Fruit fly (Drosophila melanogaster) whole organism, prepupa: ENCODE measurements around the gene CG33293.

ENCODE experiments used
- CG10631 ChIP-seq: fragments of 200-800 bp; sonication (Bioruptor generic); optimal IDR thresholded peaks from 2 replicates; lab custom pipeline; 2016; ENCODE audit warnings: missing biosample characterization, missing genetic modification characterization
- CG10669 ChIP-seq: fragments of 200-800 bp; sonication (Bioruptor generic); optimal IDR thresholded peaks from 3 replicates; lab custom pipeline; 2018; ENCODE audit warnings: missing biosample characterization, mild to moderate bottlenecking, missing genetic modification characterization, moderate library complexity
- CG11294 ChIP-seq: fragments of 200-800 bp; sonication (Bioruptor generic); IDR thresholded peaks from 2 replicates; pipeline ENCODE4 v1.3.6; 2022; ENCODE audit warnings: missing biosample characterization, missing genetic modification characterization
- CG15336 ChIP-seq: fragments of 200-800 bp; sonication (Bioruptor generic); IDR thresholded peaks from 2 replicates; pipeline ENCODE4 v1.3.6; 2022; ENCODE audit warnings: missing biosample characterization, missing genetic modification characterization
- CG31627 ChIP-seq: fragments of 200-800 bp; sonication (Bioruptor generic); optimal IDR thresholded peaks from 3 replicates; lab custom pipeline; 2016; ENCODE audit warnings: missing biosample characterization, missing genetic modification characterization
- CG32006 ChIP-seq: fragments of 200-800 bp; sonication (Bioruptor generic); optimal IDR thresholded peaks from 3 replicates; lab custom pipeline; 2017; ENCODE audit warnings: missing biosample characterization, mild to moderate bottlenecking, missing genetic modification characterization
- CG34406 ChIP-seq: fragments of 200-800 bp; sonication (Bioruptor generic); optimal IDR thresholded peaks from 3 replicates; lab custom pipeline; 2016; ENCODE audit warnings: missing biosample characterization, missing genetic modification characterization
- CG3919 ChIP-seq: fragments of 200-800 bp; sonication (Bioruptor generic); optimal IDR thresholded peaks from 3 replicates; lab custom pipeline; 2016; ENCODE audit warnings: missing biosample characterization, missing genetic modification characterization
- CG6163 ChIP-seq: fragments of 200-800 bp; sonication (Bioruptor generic); IDR thresholded peaks from 3 replicates; pipeline ENCODE4 v1.3.6; 2022; ENCODE audit warnings: missing biosample characterization, missing genetic modification characterization
- CG6276 ChIP-seq: fragments of 200-800 bp; sonication (Bioruptor generic); optimal IDR thresholded peaks from 2 replicates; lab custom pipeline; 2017; ENCODE audit warnings: missing biosample characterization, mild to moderate bottlenecking, missing genetic modification characterization
- CG6808 ChIP-seq: fragments of 200-800 bp; sonication (Bioruptor generic); optimal IDR thresholded peaks from 3 replicates; lab custom pipeline; 2017; ENCODE audit warnings: missing biosample characterization, missing genetic modification characterization, mild to moderate bottlenecking, moderate library complexity, missing genetic modification reagents
- CG6854 ChIP-seq: fragments of 200-800 bp; sonication (Bioruptor generic); optimal IDR thresholded peaks from 2 replicates; lab custom pipeline; 2017; ENCODE audit warnings: missing biosample characterization, mild to moderate bottlenecking, missing genetic modification characterization
- CG7368 ChIP-seq: fragments of 200-800 bp; sonication (Bioruptor generic); optimal IDR thresholded peaks from 3 replicates; lab custom pipeline; 2016; ENCODE audit warnings: missing biosample characterization, missing genetic modification characterization
- CG8119 ChIP-seq: fragments of 200-800 bp; sonication (Bioruptor generic); IDR thresholded peaks from 3 replicates; pipeline ENCODE4 v1.3.6; 2022; ENCODE audit warnings: missing biosample characterization, missing genetic modification characterization
- CG8319 ChIP-seq: fragments of 200-800 bp; sonication (Bioruptor generic); optimal IDR thresholded peaks from 3 replicates; lab custom pipeline; 2016; ENCODE audit warnings: missing biosample characterization, missing genetic modification characterization
- CG8632 ChIP-seq: fragments of 200-800 bp; sonication (Bioruptor generic); optimal IDR thresholded peaks from 3 replicates; lab custom pipeline; 2016; ENCODE audit warnings: missing biosample characterization, missing genetic modification characterization
- Eip78C ChIP-seq: fragments of 200-800 bp; sonication (Bioruptor generic); peaks from one replicate; lab custom pipeline; 2016; ENCODE audit warnings: missing biosample characterization, missing genetic modification characterization
- Eip93F ChIP-seq: fragments of 200-800 bp; sonication (Bioruptor generic); optimal IDR thresholded peaks from 2 replicates; lab custom pipeline; 2016; ENCODE audit warnings: missing biosample characterization, mild to moderate bottlenecking, missing genetic modification characterization
- Ets21C ChIP-seq: fragments of 200-800 bp; sonication (Bioruptor generic); optimal IDR thresholded peaks from 3 replicates; lab custom pipeline; 2016; ENCODE audit warnings: missing biosample characterization, missing genetic modification characterization
- Gug ChIP-seq: fragments of 200-800 bp; sonication (Bioruptor generic); IDR thresholded peaks from 2 replicates; pipeline ENCODE4 v1.3.6; 2022; ENCODE audit warnings: missing biosample characterization, missing genetic modification characterization
- Hr38 ChIP-seq: sonication (Bioruptor generic); optimal IDR thresholded peaks from 2 replicates; lab custom pipeline; 2016; ENCODE audit warnings: missing biosample characterization, missing genetic modification characterization
- Hr4 ChIP-seq: fragments of 200-800 bp; sonication (Bioruptor generic); optimal IDR thresholded peaks from 3 replicates; lab custom pipeline; 2016; ENCODE audit warnings: missing biosample characterization, missing genetic modification characterization
- Lpt ChIP-seq: fragments of 200-800 bp; sonication (Bioruptor generic); optimal IDR thresholded peaks from 3 replicates; lab custom pipeline; 2016; ENCODE audit warnings: missing biosample characterization, missing genetic modification characterization
- Smox ChIP-seq: fragments of 200-800 bp; sonication (Bioruptor generic); optimal IDR thresholded peaks from 3 replicates; lab custom pipeline; 2016; ENCODE audit warnings: missing biosample characterization, missing genetic modification characterization
- Sox102F ChIP-seq: fragments of 200-800 bp; sonication (Bioruptor generic); optimal IDR thresholded peaks from 2 replicates; lab custom pipeline; 2016; ENCODE audit warnings: missing biosample characterization, mild to moderate bottlenecking, missing genetic modification characterization
- Sox14 ChIP-seq: fragments of 200-800 bp; sonication (Bioruptor generic); optimal IDR thresholded peaks from 3 replicates; lab custom pipeline; 2016; ENCODE audit warnings: missing biosample characterization, missing genetic modification characterization
- achi ChIP-seq: fragments of 200-800 bp; sonication (Bioruptor generic); optimal IDR thresholded peaks from 3 replicates; lab custom pipeline; 2016; ENCODE audit warnings: missing biosample characterization, missing genetic modification characterization
- acj6 ChIP-seq: fragments of 200-800 bp; sonication (Bioruptor generic); optimal IDR thresholded peaks from 3 replicates; lab custom pipeline; 2016; ENCODE audit warnings: missing biosample characterization, missing genetic modification characterization
- cyc ChIP-seq: fragments of 200-800 bp; sonication (Bioruptor generic); optimal IDR thresholded peaks from 3 replicates; lab custom pipeline; 2016; ENCODE audit warnings: missing biosample characterization, missing genetic modification characterization
- dac ChIP-seq: fragments of 200-800 bp; sonication (Bioruptor generic); optimal IDR thresholded peaks from 2 replicates; lab custom pipeline; 2017; ENCODE audit warnings: missing biosample characterization, mild to moderate bottlenecking, missing genetic modification characterization
- dsx ChIP-seq: fragments of 200-800 bp; optimal IDR thresholded peaks from 3 replicates; lab custom pipeline; 2019; ENCODE audit warnings: missing biosample characterization, mild to moderate bottlenecking, missing genetic modification characterization, moderate library complexity; ENCODE audit not compliant: poor library complexity, severe bottlenecking
- eg ChIP-seq: fragments of 200-800 bp; sonication (Bioruptor generic); IDR thresholded peaks from 3 replicates; pipeline ENCODE4 v1.3.6; 2022; ENCODE audit warnings: missing biosample characterization, missing genetic modification characterization
- esn ChIP-seq: fragments of 200-800 bp; sonication (Bioruptor generic); optimal IDR thresholded peaks from 2 replicates; lab custom pipeline; 2016; ENCODE audit warnings: missing biosample characterization, mild to moderate bottlenecking, missing genetic modification characterization, moderate library complexity
- fd59A ChIP-seq: fragments of 200-800 bp; sonication (Bioruptor generic); optimal IDR thresholded peaks from 2 replicates; lab custom pipeline; 2017; ENCODE audit warnings: missing biosample characterization, mild to moderate bottlenecking, missing genetic modification characterization, missing genetic modification reagents
- lz ChIP-seq: fragments of 200-800 bp; sonication (Bioruptor generic); optimal IDR thresholded peaks from 3 replicates; lab custom pipeline; 2016; ENCODE audit warnings: missing biosample characterization, missing genetic modification characterization
- net ChIP-seq: fragments of 200-800 bp; sonication (Bioruptor generic); optimal IDR thresholded peaks from 3 replicates; lab custom pipeline; 2016; ENCODE audit warnings: missing biosample characterization, missing genetic modification characterization
- salr ChIP-seq, 2 experiments: fragments of 200-800 bp; sonication (Bioruptor generic); optimal IDR thresholded peaks; 3 replicates each; lab custom pipeline; 2016 to 2018; ENCODE audit warnings: missing biosample characterization in 2 of 2, missing genetic modification characterization in 2 of 2, mild to moderate bottlenecking in 1 of 2
- spab ChIP-seq: fragments of 200-800 bp; sonication (Bioruptor generic); optimal IDR thresholded peaks from 2 replicates; lab custom pipeline; 2017; ENCODE audit warnings: missing biosample characterization, mild to moderate bottlenecking, missing genetic modification characterization, missing genetic modification reagents
- ss ChIP-seq, 2 experiments: fragments of 200-800 bp; sonication (Bioruptor generic); optimal IDR thresholded peaks; 2 replicates in 1 of 2; 3 replicates in 1 of 2; lab custom pipeline; 2017 to 2018; ENCODE audit warnings: mild to moderate bottlenecking in 2 of 2, missing biosample characterization in 2 of 2, missing genetic modification characterization in 2 of 2, moderate library complexity in 1 of 2
- svp ChIP-seq: fragments of 200-800 bp; sonication (Bioruptor generic); peaks from one replicate; lab custom pipeline; 2016; ENCODE audit warnings: missing biosample characterization, missing genetic modification characterization
- vri ChIP-seq: fragments of 200-800 bp; sonication (Bioruptor generic); optimal IDR thresholded peaks from 3 replicates; lab custom pipeline; 2016; ENCODE audit warnings: missing biosample characterization, mild to moderate bottlenecking, missing genetic modification characterization

CG33293 gene

DNA sequence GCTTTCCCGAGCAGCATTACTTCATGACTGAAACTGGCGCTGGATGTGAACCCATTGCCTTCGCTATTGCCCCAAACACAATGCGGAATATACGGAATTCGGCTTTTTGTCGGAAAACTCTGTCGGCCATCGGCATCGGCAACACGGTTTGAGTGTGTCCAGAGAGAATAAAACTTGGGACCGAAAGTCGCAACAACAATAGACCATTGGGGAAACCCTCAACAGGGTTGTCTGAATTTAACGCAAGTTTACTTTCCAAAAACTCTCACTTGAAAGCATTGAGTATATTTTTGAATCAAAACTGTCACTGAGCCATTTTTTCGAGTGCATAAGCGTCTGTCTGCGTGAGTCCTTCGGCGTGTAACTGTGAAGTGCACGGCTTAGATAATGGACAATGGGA is 42.2 kb downstream of the CG33293 start (continued):
- TF ChIP-seq Lpt (GFP tag; lab: Kevin White, UChicago) (no peak), CG34406 (GFP tag; lab: Kevin White, UChicago) (no peak), CG10631 (GFP tag; lab: Kevin White, UChicago) (peak; percentile 38), CG8632 (no peak), fd59A (GFP tag; lab: Kevin White, UChicago) (no peak), Hr38 (GFP tag; lab: Kevin White, UChicago) (no peak), dsx (GFP tag; lab: Kevin White, UChicago) (no peak), CG3919 (peak; percentile 39)

DNA sequence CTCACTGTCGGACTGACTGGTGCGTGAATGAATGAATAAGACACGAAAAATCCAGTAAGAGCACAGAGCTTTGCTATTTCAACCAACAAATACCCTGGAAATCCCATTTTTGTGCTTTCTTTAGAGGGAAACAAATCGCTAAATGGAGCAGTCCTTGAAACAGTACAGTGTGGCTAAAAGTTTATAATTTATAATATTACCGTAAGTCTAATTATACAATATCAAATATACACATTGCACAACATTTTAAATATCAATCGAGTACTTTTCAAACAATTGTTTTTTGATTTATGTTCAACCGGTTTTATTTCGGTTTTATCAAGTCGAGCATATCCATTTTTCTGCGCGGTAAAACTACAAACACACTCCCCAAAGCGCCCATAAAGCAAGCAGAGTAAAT is 47.3 kb downstream of the CG33293 start:
- TF ChIP-seq dsx (GFP tag; lab: Kevin White, UChicago) (no peak), Gug (GFP tag; lab: Robert Waterston, UW) (no peak), CG11294 (GFP tag; lab: Robert Waterston, UW) (no peak), CG6808 (no peak), esn (GFP tag; lab: Kevin White, UChicago) (no peak), CG8119 (GFP tag; lab: Robert Waterston, UW) (0 out of 3 replicates have a peak, but pooled peaks have one; percentile 19), spab (GFP tag; lab: Kevin White, UChicago) (no peak), CG32006 (GFP tag; lab: Kevin White, UChicago) (peak; percentile 40), Ets21C (GFP tag; lab: Kevin White, UChicago) (no peak), CG8319 (GFP tag; lab: Kevin White, UChicago) (no peak), Sox102F (GFP tag; lab: Kevin White, UChicago) (no peak), CG10631 (GFP tag; lab: Kevin White, UChicago) (no peak), CG10669 (GFP tag; lab: Kevin White, UChicago) (no peak), svp (GFP tag; lab: Kevin White, UChicago) (no peak), achi (GFP tag; lab: Kevin White, UChicago) (peak; percentile 10), Eip93F (GFP tag; lab: Kevin White, UChicago) (no peak), dac (GFP tag; lab: Kevin White, UChicago) (no peak), CG6854 (GFP tag; lab: Kevin White, UChicago) (no peak), Eip78C (GFP tag; lab: Kevin White, UChicago) (peak; percentile 71), lz (no peak), CG31627 (GFP tag; lab: Kevin White, UChicago) (no peak), Smox (GFP tag; lab: Kevin White, UChicago) (no peak), CG6276 (no peak), Lpt (GFP tag; lab: Kevin White, UChicago) (no peak), net (GFP tag; lab: Kevin White, UChicago) (no peak), Sox14 (GFP tag; lab: Kevin White, UChicago) (no peak), CG6163 (GFP tag; lab: Robert Waterston, UW) (no peak), cyc (GFP tag; lab: Kevin White, UChicago) (no peak), fd59A (GFP tag; lab: Kevin White, UChicago) (no peak), Hr4 (peak; percentile 8), salr (GFP tag; optimal IDR thresholded peaks at IDR 0.05; lab: Kevin White, UChicago) (no peak), vri (GFP tag; lab: Kevin White, UChicago) (no peak), CG8632 (no peak), ss (GFP tag; optimal IDR thresholded peaks at IDR 0.05; lab: Kevin White, UChicago) (no peak), acj6 (GFP tag; lab: Kevin White, UChicago) (no peak), CG7368 (GFP tag; lab: Kevin White, UChicago) (no peak), CG15336 (no peak), eg (GFP tag; lab: Robert Waterston, UW) (no peak)
